Fruit fly (Drosophila melanogaster) ovary, adult (tissue): Measurements from ENCODE around the gene porin.

Experiments used
- CG17801 ChIP-seq: fragments of 200-800 bp; optimal IDR thresholded peaks from 2 replicates; lab custom pipeline; 2019; ENCODE audit warnings: missing biosample characterization, mild to moderate bottlenecking, missing genetic modification characterization, moderate library complexity; ENCODE audit not compliant: partially characterized antibody

Gene porin

DNA sequence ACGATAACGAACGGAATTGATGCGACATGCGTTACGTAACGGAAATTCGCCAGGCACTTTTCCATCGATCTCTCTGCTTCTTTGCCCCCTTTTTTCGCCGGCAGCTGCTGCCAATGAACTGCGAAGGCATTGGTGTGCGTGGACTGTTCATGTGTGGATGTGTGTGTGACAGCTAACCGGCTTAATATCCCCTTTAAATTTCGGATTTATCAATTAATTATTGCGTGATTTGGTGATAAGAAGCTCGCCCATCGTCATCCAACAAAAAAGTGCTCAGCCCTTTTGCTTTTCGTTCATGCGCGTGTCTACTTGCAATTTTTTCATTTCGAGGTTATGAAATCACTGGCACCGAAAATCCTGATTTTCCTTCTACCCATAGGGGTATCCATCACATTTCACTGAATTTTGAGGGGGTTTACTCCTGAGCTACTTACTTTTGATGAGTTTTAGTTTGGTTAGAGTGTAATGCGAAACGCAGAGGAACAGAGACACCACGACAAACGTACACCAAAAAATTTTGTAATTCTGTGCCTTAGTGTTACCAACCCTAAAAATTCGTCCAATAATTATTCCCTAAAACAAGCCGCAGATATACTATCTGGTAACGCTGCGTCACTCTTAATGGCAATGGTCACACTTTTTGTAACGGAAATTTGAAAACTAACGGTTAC is at the start of gene porin:
Gene porin, minus strand, starts transcription at position 529 of the 671 bp plus-strand sequence.
- TF ChIP-seq CG17801: peak; percentile 37

DNA sequence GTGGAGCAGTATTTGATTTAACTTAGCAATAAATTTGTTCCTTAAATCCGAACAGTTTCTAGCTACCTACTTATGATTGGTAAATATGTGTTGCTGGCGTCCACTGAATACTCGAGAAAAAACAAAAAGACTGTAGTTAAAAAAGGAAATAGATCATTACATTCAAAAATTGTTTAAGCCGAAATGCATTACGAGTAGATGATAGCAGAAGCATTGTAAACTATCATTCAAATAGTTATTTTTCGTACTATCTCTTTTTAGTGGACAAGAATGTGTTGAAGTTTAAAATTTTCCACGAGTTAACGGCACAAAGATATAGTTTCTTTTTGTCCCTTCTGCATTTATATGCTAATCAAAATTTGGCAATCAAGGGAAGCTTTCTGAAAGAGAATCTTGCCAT is 38.2 kb upstream of the porin start, which contains the start of gene CG14071:
Gene CG14071, minus strand, starts transcription at position 101 of the 400 bp plus-strand sequence.
- TF ChIP-seq CG17801: no peak

DNA sequence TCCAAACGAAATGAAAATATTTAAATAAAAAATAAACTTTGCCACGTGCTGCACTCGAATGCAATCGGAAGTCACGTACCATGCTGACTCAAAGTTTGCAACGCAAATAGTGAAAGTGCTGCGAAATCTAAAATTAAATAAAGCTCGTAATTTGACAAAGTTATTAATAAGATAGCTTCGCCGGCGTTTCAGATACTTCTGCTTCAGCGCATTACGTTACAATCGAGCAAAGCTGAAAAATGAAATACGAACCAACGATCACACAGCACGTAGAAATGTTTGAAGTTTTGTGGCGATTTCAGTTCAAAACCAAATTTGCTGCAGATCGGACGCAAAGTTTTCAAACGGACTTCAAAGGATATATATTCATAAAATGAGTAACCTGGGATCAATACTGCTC is 19.2 kb upstream of the porin start, which contains the start of gene CG12517:
Gene CG12517, plus strand, starts transcription at position 301 of the 400 bp plus-strand sequence.
- TF ChIP-seq CG17801: no peak

DNA sequence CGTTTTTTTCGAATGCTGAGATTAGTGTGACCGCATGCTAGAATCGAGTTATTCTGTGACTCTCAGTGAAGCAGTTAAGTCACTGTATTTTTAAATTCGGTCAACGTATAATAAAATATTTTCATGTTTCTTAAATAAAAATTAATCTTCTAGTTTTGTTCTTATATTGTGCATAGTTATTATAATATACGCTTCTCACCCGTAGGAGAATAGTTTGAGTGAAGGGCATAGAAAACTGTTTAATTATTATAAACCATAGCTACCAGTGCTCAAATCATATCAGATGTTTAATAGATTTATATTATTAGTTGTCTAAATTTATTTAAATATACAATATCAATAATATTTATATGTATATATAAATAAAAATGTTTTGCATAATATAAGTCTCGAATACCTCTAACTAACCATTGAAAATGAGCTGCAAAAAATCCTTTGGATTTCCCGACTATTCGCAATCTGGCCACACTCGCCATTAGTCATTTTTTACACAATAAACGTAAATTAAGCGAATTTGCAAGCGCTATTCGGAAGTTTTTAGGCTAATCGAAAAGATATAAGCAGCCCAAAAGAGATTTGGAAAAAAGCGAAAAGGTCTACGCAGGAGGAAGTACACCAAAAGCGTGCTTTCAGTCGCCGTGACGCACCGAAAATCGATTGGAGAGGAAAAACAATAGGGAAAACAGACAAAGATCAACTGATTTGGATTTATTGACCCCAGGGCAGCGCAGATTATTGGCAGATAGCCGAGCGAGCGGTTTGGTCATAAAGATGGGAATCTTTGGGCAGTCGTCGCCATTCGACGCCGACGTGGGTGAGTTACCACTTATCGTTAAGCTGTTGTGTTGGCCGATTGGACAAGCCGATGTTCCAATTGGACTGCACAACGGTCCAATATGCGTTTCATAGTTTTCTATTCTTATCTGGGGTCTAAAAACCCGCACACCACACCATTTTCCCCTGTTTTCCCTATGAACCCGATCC is 7.7 kb upstream of the porin start, which contains the start of the genes aurB and Stam:
Gene aurB, minus strand, starts transcription at position 31 of the 984 bp plus-strand sequence.
Gene Stam, plus strand, starts transcription at position 473 of the 984 bp plus-strand sequence.
- peak; percentile 52 for TF ChIP-seq CG17801

DNA sequence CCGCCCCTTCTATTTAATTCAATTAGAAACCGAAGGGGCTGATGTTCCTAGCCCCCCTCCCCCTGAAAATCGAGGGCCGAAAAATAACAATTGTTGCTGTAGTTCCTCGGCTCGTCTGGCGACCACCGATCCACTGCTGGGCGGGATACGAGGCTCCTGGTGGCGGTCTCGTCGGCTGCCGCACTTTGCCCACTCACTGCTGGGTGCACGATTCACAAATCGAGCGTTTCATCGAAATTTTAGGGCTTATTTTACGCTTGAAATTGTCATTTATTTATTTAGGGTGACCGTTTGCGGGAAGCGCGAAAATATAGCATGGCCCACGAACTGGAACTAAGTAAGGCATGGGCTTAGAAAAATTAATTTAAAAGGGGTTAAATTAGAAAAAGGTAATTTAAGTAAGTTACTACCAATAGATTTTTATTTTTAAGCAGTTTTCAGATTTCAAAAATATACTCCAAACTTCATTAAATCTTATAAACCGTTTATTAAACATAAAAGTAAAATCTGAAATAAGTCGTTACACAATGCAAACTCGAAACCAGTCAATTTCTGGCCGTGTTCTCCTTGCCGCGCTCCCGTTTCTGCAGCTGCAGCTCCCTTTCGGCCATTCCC is 5.8 kb upstream of the porin start, which contains the start of gene Dnz1:
Gene Dnz1, minus strand, starts transcription at position 317 of the 615 bp plus-strand sequence.
- peak; percentile 16 for TF ChIP-seq CG17801

DNA sequence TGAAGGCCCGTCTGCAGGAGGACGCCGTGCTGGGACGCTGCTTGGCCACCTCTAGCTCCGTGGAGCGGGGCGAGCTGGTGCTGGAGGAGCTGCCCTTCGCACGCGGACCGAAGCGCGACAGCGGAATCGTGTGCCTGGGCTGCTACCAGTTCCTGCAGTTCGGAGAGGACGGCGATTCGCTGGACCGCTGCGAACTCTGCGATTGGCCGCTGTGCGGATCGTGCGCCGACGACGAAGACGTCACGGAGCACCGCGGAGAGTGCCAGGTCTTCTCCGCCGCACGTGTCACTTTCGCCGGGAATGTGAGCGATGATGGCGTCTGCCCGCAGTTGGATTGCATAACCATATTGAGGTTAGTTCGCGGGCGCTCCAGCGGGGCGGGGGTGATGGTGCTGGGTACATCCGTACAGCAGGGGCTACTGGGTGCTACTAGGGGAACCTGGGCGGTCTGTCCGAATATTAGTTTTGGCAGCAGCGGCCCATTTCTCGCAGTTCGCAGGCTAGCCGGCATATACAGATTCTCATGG is 751 bp upstream of the porin start:
- TF ChIP-seq CG17801: no peak

DNA sequence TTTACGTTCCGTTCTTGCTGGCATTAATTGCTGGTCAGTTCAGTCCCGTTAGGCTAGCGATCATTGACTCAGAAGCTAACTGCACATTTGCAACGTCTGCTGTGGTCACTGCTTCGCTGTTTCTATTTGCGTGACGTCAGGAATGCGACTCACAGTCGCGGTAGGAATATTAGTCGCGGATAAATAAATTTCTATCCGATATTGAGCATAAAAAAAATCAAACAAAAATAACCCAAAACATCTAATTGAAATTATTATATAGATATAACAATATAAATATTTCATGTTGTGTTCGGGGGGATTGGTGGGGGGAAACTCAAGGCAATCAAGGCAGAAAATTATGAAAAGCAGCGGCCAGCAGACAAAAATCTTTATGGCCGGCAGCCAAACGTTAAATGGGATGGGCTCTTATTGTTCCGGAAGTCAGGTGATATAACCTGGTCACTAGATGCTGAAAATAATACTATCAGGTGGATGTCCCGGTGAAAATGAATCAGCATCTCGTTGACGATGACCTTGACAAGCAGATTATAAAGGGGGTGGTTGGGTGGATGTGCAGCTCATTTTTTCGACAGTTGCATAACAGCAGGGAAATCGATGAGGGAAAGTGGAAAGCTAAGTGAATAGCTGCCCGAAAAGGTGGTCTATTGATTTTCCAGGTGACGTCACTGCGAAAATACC is 997 bp downstream of the porin start, which contains the start of gene SmydA-3:
Gene SmydA-3, plus strand, starts transcription at position 631 of the 681 bp plus-strand sequence.
- TF ChIP-seq CG17801: peak; percentile 41

DNA sequence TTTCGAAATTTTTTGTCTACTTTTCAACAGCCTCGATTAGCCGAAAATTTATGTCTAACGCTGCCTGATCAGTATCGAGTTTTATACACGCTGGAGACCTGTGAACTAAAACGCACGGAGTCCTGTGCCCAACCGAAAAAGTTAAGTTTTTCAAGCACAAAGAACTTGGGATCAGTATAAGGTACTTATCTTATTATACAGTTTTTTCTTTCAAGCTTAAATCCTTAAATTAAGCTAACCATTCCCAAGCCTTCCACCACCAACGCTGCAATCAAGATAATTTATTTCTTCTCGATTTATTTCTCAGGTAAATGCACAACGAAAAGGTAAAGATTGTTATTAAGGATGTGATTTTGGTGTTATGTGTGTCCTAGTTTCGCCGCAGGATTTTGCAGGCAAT is 3.7 kb downstream of the porin start, which contains the start of gene Porin2:
Gene Porin2, minus strand, starts transcription at position 101 of the 400 bp plus-strand sequence.
- no peak for TF ChIP-seq CG17801

DNA sequence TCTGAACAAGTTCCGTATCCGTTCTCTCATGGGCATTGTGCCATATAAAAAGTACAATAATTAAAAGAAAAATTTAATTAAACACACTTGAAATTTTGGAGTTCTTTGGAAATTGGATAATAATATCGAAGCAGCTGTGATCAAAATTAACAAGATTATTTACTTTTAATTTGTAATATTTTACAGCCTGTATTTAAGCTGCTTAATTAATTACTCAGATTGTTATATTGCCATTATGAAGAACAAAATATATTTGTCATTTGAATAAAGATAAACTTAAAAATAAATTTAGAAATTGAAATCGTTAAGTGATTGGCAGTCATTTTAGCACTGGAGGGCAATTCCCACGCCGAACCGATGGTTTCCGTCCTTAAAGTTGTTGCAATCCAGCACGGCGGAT is 5.1 kb downstream of the porin start, which contains the start of the genes CG17139 and CG17140:
Gene CG17139, minus strand, starts transcription at position 101 of the 400 bp plus-strand sequence.
Gene CG17140, minus strand, starts transcription at position 101 of the 400 bp plus-strand sequence.
- TF ChIP-seq CG17801: no peak

DNA sequence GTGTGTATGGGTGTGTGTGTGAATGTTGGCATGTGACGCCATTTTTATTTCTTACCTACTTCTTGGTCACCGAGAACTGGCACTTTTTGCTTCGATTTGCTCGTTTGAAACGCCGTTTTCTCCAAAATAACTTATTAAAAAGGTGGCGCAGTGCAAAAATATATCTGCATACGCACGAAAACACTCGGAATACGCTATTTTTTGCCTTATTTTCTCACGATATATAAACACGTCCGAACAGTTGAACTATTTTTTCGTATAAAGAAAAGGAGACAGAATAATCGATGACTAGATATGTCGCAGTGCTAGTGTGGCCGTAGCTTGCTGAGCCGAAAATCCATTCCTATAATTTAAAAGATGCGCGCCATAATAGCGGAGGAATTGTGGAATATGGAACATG is 8.3 kb downstream of the porin start, which contains the start of gene CG6700:
Gene CG6700, minus strand, starts transcription at position 272 of the 400 bp plus-strand sequence.
- TF ChIP-seq CG17801: peak; percentile 54

DNA sequence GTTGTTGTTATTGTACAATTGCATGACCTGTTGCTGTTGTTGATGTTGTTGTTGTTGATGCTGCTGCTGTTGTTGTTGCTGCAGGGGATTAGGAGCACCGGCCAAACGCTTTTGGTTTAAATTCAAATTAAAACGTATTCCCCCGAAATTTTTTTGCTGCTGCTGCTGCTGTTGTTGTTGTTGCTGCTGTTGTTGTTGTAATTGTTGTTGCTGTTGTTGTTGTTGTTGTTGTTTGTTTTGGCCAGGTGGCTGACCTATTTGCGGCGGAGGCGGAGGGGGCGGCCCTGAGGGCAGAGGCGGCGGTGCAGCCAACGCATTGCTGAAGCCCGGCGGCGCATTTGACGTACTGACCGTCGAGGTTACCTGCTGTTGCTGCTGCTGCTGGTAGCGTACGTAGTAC is 9.0 kb downstream of the porin start:
- no peak for TF ChIP-seq CG17801

DNA sequence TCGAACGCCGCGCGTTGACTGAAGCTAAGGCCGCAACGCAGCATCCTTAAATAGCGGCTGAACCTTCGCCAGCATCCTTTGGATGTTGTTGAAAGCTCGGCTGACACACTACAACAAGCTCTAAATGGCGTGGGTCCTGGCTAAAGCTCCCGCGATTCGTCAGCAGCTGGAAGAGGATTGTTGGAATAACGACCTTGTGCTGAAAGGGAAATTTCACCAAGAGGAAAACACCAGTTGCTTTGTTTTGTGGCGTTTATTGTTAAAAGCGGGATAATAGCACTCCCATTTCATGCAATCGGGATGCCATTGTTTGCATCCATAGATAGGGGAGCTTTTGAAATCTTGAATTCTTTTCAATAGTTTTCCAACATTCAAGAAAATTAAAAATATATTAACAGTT is 13.2 kb downstream of the porin start, which contains the start of gene Nos:
Gene Nos, minus strand, starts transcription at position 21 of the 400 bp plus-strand sequence.
- no peak for TF ChIP-seq CG17801

DNA sequence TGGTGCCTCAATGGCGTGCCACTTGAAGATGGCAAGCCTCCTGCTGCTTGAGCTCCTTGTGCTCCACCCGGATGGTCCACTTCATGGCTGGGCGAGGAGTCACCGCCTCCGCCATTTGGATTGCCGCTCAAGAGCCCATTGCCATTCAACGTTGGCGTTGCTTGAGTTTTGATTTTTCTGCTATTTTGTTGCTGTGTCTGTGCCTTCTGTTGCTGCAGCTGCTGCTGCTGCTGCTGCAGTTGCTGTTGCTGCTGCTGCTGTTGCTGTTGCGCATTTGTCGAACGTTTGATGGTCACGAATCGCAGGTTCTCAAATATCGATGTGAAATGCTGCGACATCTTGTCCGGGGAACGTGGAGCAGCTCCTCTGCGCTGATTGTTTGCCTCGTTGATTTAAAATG is 19.1 kb downstream of the porin start:
- TF ChIP-seq CG17801: no peak

DNA sequence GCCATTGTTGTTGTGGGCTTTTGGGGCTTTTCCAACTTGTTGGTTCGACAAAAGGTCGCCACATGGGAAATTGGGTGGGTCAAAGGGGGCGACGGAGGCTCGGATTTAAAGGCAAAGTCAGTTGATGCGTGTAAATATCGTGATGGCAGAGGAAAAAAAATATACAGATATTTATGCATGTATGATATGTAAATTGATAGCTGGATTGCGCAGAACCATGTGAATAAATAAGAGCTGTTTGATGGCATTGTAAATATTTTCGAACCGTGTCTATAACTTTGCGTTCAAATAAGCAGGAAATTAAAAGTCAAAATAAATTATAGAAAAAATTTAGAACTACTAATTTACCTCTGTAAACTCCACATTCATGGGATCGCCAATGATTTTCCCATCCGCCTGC is 28.0 kb downstream of the porin start:
- TF ChIP-seq CG17801: no peak

DNA sequence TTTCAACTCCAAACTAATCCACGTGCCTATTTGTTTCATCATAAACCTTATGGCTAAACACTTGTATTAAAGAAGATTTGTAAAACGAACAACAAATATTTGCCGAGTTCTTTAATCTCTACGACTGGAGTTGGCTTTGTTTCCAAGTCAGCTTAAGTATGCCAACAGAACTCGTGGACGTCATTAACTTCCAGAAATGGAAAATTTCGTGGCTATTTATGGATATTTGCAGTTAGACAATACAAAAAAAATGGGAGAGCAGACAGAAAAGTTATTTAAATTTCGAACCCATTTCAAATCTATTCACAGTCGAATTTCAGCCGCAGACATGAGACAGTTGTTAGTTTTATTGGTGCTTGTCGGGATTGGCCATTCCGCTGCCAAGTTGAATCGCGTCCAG is 30.2 kb downstream of the porin start, which contains the start of gene CG17134:
Gene CG17134, plus strand, starts transcription at position 301 of the 400 bp plus-strand sequence.
- no peak for TF ChIP-seq CG17801
